Worm (Caenorhabditis elegans): ENCODE data around the gene D1053.2.

D1053.2 gene

DNA sequence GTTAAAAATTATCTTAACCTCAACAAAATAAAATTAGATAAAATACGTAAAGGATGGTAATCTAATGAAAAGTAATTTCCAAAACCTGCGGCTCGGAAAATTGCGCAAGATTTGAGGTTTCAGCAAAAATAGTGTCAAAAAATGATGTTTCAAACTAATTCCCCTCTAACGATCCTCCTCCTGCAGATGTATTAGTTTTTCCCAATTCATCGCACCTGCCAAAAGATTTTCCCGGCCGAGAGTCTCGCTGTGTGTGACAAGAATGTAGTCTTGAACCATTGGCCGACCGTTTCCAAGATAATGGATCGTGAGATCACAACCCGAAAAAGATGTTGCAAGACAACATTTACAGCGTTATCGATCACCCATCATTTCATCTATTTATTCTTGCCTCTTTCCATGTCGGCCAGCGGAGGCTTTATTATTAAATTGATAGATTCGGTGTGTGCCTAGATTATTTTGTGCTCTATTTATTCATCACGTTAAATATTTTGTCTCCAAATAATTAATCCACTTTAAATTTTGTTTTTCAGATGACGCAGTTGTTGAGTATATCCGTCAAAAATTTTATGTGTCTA, 37.8 kb upstream of the D1053.2 start, which contains the start of the genes C44C10.10 and C44C10.5:
C44C10.10 (plus strand) TSS at position 301 of the 578 bp plus-strand sequence.
C44C10.5 (plus strand) TSS at position 528 of the 578 bp plus-strand sequence.
- TF ChIP-seq tbx-2 (tag; optimal IDR thresholded peaks at IDR 0.05), result no peak
- no peak for TF ChIP-seq lin-39 (tag; optimal IDR thresholded peaks at IDR 0.05)
- no peak for TF ChIP-seq sea-2 (GFP tag; optimal IDR thresholded peaks at IDR 0.05)
- no peak for TF ChIP-seq ztf-4 (tag; optimal IDR thresholded peaks at IDR 0.05)
- TF ChIP-seq pha-4 (tag; optimal IDR thresholded peaks at IDR 0.05), result no peak
- no peak for TF ChIP-seq nhr-237 (tag; optimal IDR thresholded peaks at IDR 0.05)
- TF ChIP-seq daf-12 (tag; optimal IDR thresholded peaks at IDR 0.05), result no peak
- TF ChIP-seq unc-62 (GFP tag; optimal IDR thresholded peaks at IDR 0.05), result no peak
- no peak for TF ChIP-seq ama-1 (optimal IDR thresholded peaks at IDR 0.05)
- TF ChIP-seq lin-15B (tag; optimal IDR thresholded peaks at IDR 0.05), result no peak
- TF ChIP-seq elt-1 (tag; optimal IDR thresholded peaks at IDR 0.05), result no peak
- TF ChIP-seq egl-5 (tag; optimal IDR thresholded peaks at IDR 0.05), result no peak
- no peak for TF ChIP-seq nfya-1 (tag; optimal IDR thresholded peaks at IDR 0.05; ENCODE audit: insufficient read depth)
- no peak for TF ChIP-seq fos-1 (tag; optimal IDR thresholded peaks at IDR 0.05)
- TF ChIP-seq nhr-11 (tag; optimal IDR thresholded peaks at IDR 0.05), result no peak
- TF ChIP-seq fkh-2 (tag; optimal IDR thresholded peaks at IDR 0.05), result no peak
- no peak for TF ChIP-seq aly-2 (tag; optimal IDR thresholded peaks at IDR 0.05)

DNA sequence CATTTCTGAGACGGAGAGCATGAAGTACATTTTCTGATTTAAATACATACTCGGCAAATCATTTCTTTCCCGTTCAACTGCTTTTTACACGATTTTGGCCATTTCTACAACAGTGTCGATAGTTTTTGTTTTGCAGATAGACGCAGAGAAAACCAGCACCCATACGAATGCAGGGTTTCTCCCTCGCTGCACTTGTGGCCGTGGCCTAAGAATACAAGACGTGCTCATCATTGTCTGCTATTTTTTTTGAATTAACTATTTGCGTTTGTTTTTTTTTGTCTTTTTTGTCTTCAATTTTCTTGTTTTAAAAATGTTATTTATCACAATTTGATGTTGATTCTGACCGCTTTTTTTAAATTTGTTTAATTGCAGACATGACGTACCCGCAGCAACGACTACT, 34.9 kb upstream of the D1053.2 start, which contains the start of gene smcl-1:
smcl-1 (plus strand) TSS at position 373 of the 400 bp plus-strand sequence.
- TF ChIP-seq lin-15B (tag; optimal IDR thresholded peaks at IDR 0.05) (peak; percentile 41), ceh-28 (tag; optimal IDR thresholded peaks at IDR 0.05) (no peak), hmg-11 (tag; optimal IDR thresholded peaks at IDR 0.05) (no peak), mml-1 (tag; optimal IDR thresholded peaks at IDR 0.05) (no peak), egl-5 (tag; optimal IDR thresholded peaks at IDR 0.05) (peak; percentile 54), nhr-77 (tag; optimal IDR thresholded peaks at IDR 0.05) (no peak), fkh-2 (tag; optimal IDR thresholded peaks at IDR 0.05) (no peak), pha-4 (tag; optimal IDR thresholded peaks at IDR 0.05) (peak; percentile 78), nhr-76 (tag; optimal IDR thresholded peaks at IDR 0.05) (no peak), lsy-12 (tag; optimal IDR thresholded peaks at IDR 0.05) (no peak), mdl-1 (tag; optimal IDR thresholded peaks at IDR 0.05) (no peak), snpc-4 (tag; optimal IDR thresholded peaks at IDR 0.05) (peak; percentile 57), ztf-11 (tag; optimal IDR thresholded peaks at IDR 0.05) (no peak), nhr-67 (tag; optimal IDR thresholded peaks at IDR 0.05) (no peak), jun-1 (tag; optimal IDR thresholded peaks at IDR 0.05) (no peak), fos-1 (tag; optimal IDR thresholded peaks at IDR 0.05) (no peak), tbx-2 (tag; optimal IDR thresholded peaks at IDR 0.05) (no peak), unc-39 (tag; optimal IDR thresholded peaks at IDR 0.05) (no peak), egl-27 (tag; optimal IDR thresholded peaks at IDR 0.05) (no peak), sea-2 (GFP tag; optimal IDR thresholded peaks at IDR 0.05) (no peak), nhr-43 (tag; optimal IDR thresholded peaks at IDR 0.05; ENCODE audit: poor library complexity, severe bottlenecking) (peak; percentile 8), daf-12 (tag; optimal IDR thresholded peaks at IDR 0.05) (no peak), nhr-25 (tag; optimal IDR thresholded peaks at IDR 0.05) (peak; percentile 31), zag-1 (tag; optimal IDR thresholded peaks at IDR 0.05) (no peak), ZK546.5 (tag; optimal IDR thresholded peaks at IDR 0.05) (no peak), fkh-10 (GFP tag; optimal IDR thresholded peaks at IDR 0.05) (no peak), skn-1 (tag; optimal IDR thresholded peaks at IDR 0.05) (no peak), ceh-82 (tag; optimal IDR thresholded peaks at IDR 0.05) (no peak), eor-1 (tag; optimal IDR thresholded peaks at IDR 0.05) (no peak), nhr-11 (tag; optimal IDR thresholded peaks at IDR 0.05) (no peak), ama-1 (optimal IDR thresholded peaks at IDR 0.05) (no peak), elt-2 (tag; optimal IDR thresholded peaks at IDR 0.05) (peak; percentile 28), elt-3 (tag; optimal IDR thresholded peaks at IDR 0.05) (no peak), nfya-1 (tag; optimal IDR thresholded peaks at IDR 0.05; ENCODE audit: insufficient read depth) (no peak), nhr-23 (tag; optimal IDR thresholded peaks at IDR 0.05) (no peak), elt-1 (tag; optimal IDR thresholded peaks at IDR 0.05) (no peak), lin-39 (tag; optimal IDR thresholded peaks at IDR 0.05) (no peak), nhr-237 (tag; optimal IDR thresholded peaks at IDR 0.05) (no peak), aly-2 (tag; optimal IDR thresholded peaks at IDR 0.05) (no peak)

Data from whole organism, L3 larva.